Fruit fly (Drosophila melanogaster) whole organism, pupa: ENCODE data around the gene Pka-C3.
A peak's percentile ranks its signal among the peaks of the same experiment; 100 is the strongest.

Experiments
- CG14655 ChIP-seq: fragments of 200-800 bp; sonication (Bioruptor generic); optimal IDR thresholded peaks from 3 replicates; lab custom pipeline; 2017; ENCODE audit warnings: mild to moderate bottlenecking, missing biosample characterization, missing genetic modification reagents, missing genetic modification characterization
- CG32121 ChIP-seq: fragments of 200-800 bp; sonication (Bioruptor generic); IDR thresholded peaks from 2 replicates; pipeline ENCODE4 v1.3.6; 2022; ENCODE audit warnings: missing biosample characterization, missing genetic modification characterization
- CG8159 ChIP-seq: fragments of 200-800 bp; sonication (Bioruptor generic); optimal IDR thresholded peaks from 3 replicates; lab custom pipeline; 2018; ENCODE audit warnings: missing biosample characterization, mild to moderate bottlenecking, missing genetic modification characterization, moderate library complexity
- CG8301 ChIP-seq: fragments of 200-800 bp; sonication (Bioruptor generic); optimal IDR thresholded peaks from 2 replicates; lab custom pipeline; 2018; ENCODE audit warnings: missing biosample characterization, mild to moderate bottlenecking, missing genetic modification characterization
- gl ChIP-seq: fragments of 200-800 bp; sonication (Bioruptor generic); optimal IDR thresholded peaks from 2 replicates; lab custom pipeline; 2018; ENCODE audit warnings: missing biosample characterization, mild to moderate bottlenecking, missing genetic modification characterization
- rn ChIP-seq: fragments of 200-800 bp; sonication (Bioruptor generic); IDR thresholded peaks from 2 replicates; pipeline ENCODE4 v1.3.6; 2022; ENCODE audit warnings: missing biosample characterization, missing genetic modification characterization

Gene Pka-C3

DNA sequence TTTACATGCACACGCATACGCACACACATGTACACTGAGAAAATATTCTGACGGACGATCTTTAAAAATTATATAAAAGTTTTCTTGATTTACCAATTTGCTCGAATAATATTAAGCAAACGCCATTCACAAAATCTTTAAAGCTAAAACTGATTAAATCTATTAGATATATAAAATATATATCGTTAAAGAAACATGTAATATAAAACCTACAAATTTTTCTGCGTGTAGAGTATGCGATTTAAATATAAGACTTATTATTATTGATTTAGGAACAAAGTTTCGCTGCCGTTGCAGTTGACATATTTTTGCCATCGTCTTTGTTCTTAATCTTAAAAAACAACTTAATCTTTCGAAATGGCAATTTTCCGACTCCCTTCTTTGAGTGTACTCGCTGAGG is 77.1 kb downstream of the Pka-C3 start:
- TF ChIP-seq gl (tag; lab: Kevin White, UChicago) (no peak), CG8301 (tag; lab: Kevin White, UChicago) (no peak), rn (GFP tag; lab: Robert Waterston, UW) (no peak), CG14655 (GFP tag; lab: Kevin White, UChicago) (peak; percentile 42), CG8159 (tag; lab: Kevin White, UChicago) (peak; percentile 54), CG32121 (GFP tag; lab: Robert Waterston, UW) (no peak)
